Fruit fly (Drosophila melanogaster): ENCODE results near the gene Ibf2.

The Ibf2 gene

dm6 chr3R:9226146-9226545 is 32.2 kb downstream of the Ibf2 start:
- TF ChIP-seq CG17801 (GFP tag; optimal IDR thresholded peaks at IDR 0.05; ENCODE audit: partially characterized antibody): no peak

dm6 chr3R:9224807-9225206 is 33.5 kb downstream of the Ibf2 start:
- peak; percentile 12 for TF ChIP-seq CG17801 (GFP tag; optimal IDR thresholded peaks at IDR 0.05; ENCODE audit: partially characterized antibody)

dm6 chr3R:9222355-9222754 is 35.9 kb downstream of the Ibf2 start:
- TF ChIP-seq CG17801 (GFP tag; optimal IDR thresholded peaks at IDR 0.05; ENCODE audit: partially characterized antibody): peak; percentile 81

dm6 chr3R:9220064-9220864 is 38.0 kb downstream of the Ibf2 start:
- no peak for TF ChIP-seq CG17801 (GFP tag; optimal IDR thresholded peaks at IDR 0.05; ENCODE audit: partially characterized antibody)

- no peak for TF ChIP-seq CG17801 (GFP tag; optimal IDR thresholded peaks at IDR 0.05; ENCODE audit: partially characterized antibody)
Measured at dm6 chr3R:9217607-9218006, 40.7 kb downstream of the Ibf2 start.

dm6 chr3R:9215551-9215950 is 42.8 kb downstream of the Ibf2 start:
- no peak for TF ChIP-seq CG17801 (GFP tag; optimal IDR thresholded peaks at IDR 0.05; ENCODE audit: partially characterized antibody)

dm6 chr3R:9214235-9214634 is 44.1 kb downstream of the Ibf2 start:
- no peak for TF ChIP-seq CG17801 (GFP tag; optimal IDR thresholded peaks at IDR 0.05; ENCODE audit: partially characterized antibody)

- TF ChIP-seq CG17801 (GFP tag; optimal IDR thresholded peaks at IDR 0.05; ENCODE audit: partially characterized antibody): no peak
Measured at dm6 chr3R:9213029-9213428, 45.3 kb downstream of the Ibf2 start.

Data from ovary, adult (tissue).